Fruit fly (Drosophila melanogaster) Kc167 (cell line): Measurements from ENCODE around the gene CG10466.

Source experiments
- Myc ChIP-seq: fragments of >200 bp; optimal IDR thresholded peaks from 2 replicates; lab custom pipeline; 2017; ENCODE audit warnings: missing external identifiers
- Sin3A ChIP-seq: fragments of >200 bp; optimal IDR thresholded peaks from 2 replicates; lab custom pipeline; 2018; ENCODE audit warnings: missing external identifiers
- h ChIP-seq: fragments of >200 bp; optimal IDR thresholded peaks from 3 replicates; lab custom pipeline; 2018; ENCODE audit warnings: missing external identifiers
- insv ChIP-seq: fragments of >200 bp; optimal IDR thresholded peaks from 3 replicates; lab custom pipeline; 2018; ENCODE audit warnings: missing external identifiers
- psq ChIP-seq: fragments of >200 bp; optimal IDR thresholded peaks from 2 replicates; lab custom pipeline; 2017; ENCODE audit warnings: missing external identifiers
- ttk ChIP-seq: sonication (Bioruptor generic); optimal IDR thresholded peaks from 2 replicates; lab custom pipeline; 2017; ENCODE audit warnings: missing external identifiers

The CG10466 gene

DNA sequence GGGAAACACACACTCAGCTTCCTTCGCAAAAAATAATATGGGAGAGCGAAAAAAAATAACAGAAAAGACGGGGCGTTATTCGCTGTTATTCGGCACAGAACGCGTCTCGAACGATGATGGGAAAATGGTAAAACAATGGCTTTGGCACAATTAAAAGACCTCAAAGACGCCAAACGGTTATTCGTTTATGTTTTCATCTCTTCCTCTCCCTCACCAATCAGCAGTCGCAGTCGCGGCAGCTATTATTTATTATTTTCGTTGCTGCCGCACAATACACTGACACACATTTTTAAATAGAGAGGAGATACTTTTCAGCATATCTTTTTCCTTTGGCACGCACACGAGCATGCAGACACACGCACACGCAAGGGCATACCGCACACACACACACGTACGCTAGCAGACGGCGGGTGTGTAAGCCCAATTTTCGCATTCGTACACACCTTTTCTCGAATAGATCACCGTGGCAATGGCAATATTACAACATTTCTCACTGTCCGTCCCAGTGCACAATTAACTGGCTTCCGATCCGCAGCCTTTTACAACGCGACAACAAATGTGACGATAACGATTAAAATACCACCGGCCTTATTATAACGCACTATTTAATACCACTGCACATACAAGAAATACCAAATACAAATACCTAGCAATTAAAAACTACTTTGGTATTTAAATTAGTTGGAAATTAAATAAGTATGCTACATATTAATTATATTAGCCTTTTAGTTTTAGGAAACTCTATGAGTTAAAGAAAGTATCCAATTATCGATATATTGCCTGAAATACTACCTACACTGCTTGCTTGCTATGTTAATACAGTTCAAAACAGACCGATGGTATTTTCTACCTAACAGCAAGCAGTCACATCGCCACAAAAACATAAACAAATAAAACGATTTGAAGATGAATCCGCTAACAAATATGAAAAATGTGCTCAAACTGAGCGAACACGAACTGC is at the start of gene CG10466, which contains the start of gene CdGAPr:
Gene CG10466 (plus strand): TSS at position 784 of the 961 bp plus-strand sequence.
Gene CdGAPr (minus strand): TSS at position 562 of the 961 bp plus-strand sequence.
- no peak for TF ChIP-seq Myc (lab: Kevin White, UChicago)
- no peak for TF ChIP-seq ttk (lab: Kevin White, UChicago)
- TF ChIP-seq h (lab: Kevin White, UChicago): no peak
- no peak for TF ChIP-seq insv (lab: Kevin White, UChicago)
- no peak for TF ChIP-seq psq
- TF ChIP-seq Sin3A (lab: Kevin White, UChicago): no peak

DNA sequence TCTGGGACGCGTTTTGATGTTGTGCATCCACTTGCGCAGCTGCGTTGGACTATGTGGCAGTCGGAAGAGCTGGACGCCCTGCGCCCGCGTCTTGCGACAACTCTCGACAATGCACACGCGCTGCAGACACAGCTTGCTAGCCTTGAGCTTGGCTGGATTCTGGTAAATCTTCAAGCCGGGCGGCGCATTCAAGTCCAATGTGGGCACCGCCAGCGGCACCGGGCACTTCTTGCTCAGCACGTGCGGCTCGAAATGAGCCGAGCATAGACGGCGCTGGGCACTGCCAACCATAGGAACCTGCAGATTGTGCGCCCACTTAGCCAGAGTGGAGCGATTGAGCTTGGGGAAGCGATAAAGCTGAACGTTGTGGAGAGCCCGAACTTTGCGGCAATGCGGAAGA is 41.3 kb upstream of the CG10466 start:
- TF ChIP-seq insv (lab: Kevin White, UChicago) (no peak), psq (no peak), Myc (lab: Kevin White, UChicago) (no peak), ttk (lab: Kevin White, UChicago) (no peak), Sin3A (lab: Kevin White, UChicago) (no peak), h (lab: Kevin White, UChicago) (no peak)

- TF ChIP-seq psq (no peak), Sin3A (lab: Kevin White, UChicago) (no peak), h (lab: Kevin White, UChicago) (no peak), ttk (lab: Kevin White, UChicago) (no peak), Myc (lab: Kevin White, UChicago) (no peak), insv (lab: Kevin White, UChicago) (no peak)
Observed at dm6 chr2L:19755015-19755414, 36.9 kb upstream of the CG10466 start.

DNA sequence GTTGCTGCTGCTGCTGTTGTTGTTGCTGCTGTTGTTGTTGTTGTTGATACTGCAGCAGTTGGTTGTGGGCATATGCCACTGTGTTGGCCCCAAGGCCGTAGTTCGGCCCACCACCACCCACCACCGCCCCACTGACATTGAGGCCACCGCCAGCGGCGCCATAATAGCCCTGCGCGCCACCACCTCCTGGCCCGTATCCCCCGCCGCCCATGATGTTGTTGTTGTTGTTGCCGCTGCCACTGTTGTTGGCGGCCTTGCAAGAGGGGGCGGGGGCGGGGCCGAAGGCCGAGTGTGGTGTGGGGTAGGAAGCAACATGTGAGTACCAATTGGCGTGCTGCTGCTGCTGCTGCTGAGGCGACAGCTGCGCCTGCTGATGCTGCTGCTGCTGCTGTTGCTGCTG is 35.9 kb upstream of the CG10466 start:
- no peak for TF ChIP-seq Sin3A (lab: Kevin White, UChicago)
- no peak for TF ChIP-seq insv (lab: Kevin White, UChicago)
- no peak for TF ChIP-seq psq
- TF ChIP-seq Myc (lab: Kevin White, UChicago): no peak
- no peak for TF ChIP-seq h (lab: Kevin White, UChicago)
- TF ChIP-seq ttk (lab: Kevin White, UChicago): no peak

- no peak for TF ChIP-seq Sin3A (lab: Kevin White, UChicago)
- no peak for TF ChIP-seq h (lab: Kevin White, UChicago)
- TF ChIP-seq Myc (lab: Kevin White, UChicago): no peak
- TF ChIP-seq psq: no peak
- no peak for TF ChIP-seq ttk (lab: Kevin White, UChicago)
- no peak for TF ChIP-seq insv (lab: Kevin White, UChicago)
Observed at dm6 chr2L:19756716-19757115, 35.2 kb upstream of the CG10466 start, which contains the start of gene CG10631. CG10631 (minus strand) TSS chr2L:19756904.

- no peak for TF ChIP-seq Sin3A (lab: Kevin White, UChicago)
- no peak for TF ChIP-seq Myc (lab: Kevin White, UChicago)
- TF ChIP-seq insv (lab: Kevin White, UChicago): no peak
- no peak for TF ChIP-seq h (lab: Kevin White, UChicago)
- no peak for TF ChIP-seq psq
- TF ChIP-seq ttk (lab: Kevin White, UChicago): no peak
Observed at dm6 chr2L:19758511-19759128, 33.3 kb upstream of the CG10466 start, which contains the start of the genes CG10628 and Dus3. CG10628 (minus strand) TSS chr2L:19758615. Dus3 (plus strand) TSS chr2L:19758879.

dm6 chr2L:19763446-19763772 is 28.5 kb upstream of the CG10466 start:
- TF ChIP-seq insv (lab: Kevin White, UChicago): no peak

DNA sequence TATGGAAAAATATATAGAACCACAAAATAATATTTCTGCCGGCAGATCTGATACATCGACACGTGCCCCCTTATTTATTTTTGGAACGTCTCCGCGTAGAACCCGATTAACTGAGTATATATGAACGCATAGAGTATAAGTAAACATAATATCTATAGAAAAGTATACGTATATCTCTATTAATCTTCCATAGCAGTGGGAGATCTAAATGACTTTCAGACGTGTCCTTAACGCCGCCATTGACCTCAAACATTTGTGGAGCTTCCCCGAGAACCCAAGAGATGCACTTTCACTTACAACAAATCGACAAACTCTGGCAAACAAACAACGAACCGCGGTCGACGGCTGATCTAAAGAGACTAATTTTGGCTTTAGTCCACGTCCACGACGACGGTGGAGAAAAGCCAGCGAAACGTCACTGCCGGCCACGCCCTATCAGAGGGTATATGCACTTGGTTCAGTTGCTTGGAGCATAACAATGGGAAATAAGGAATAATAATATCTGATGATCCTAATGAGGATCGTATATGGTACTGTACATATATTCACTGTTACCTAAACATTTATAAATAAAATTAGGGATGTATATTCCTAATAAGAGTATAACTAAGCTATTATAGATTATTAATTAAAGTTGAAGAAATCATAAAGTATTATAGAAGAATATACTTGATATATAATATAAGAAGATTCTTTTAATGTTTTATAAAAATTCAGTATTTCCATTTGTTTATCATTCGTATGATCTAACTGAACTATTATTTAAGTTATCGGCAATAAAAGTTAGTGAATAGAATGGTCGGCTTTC is 27.9 kb upstream of the CG10466 start, which contains the start of gene fbp:
Gene fbp (minus strand): TSS at position 364 of the 808 bp plus-strand sequence.
- no peak for TF ChIP-seq ttk (lab: Kevin White, UChicago)
- TF ChIP-seq psq: no peak
- no peak for TF ChIP-seq Myc (lab: Kevin White, UChicago)
- no peak for TF ChIP-seq Sin3A (lab: Kevin White, UChicago)
- TF ChIP-seq h (lab: Kevin White, UChicago): no peak
- TF ChIP-seq insv (lab: Kevin White, UChicago): no peak

DNA sequence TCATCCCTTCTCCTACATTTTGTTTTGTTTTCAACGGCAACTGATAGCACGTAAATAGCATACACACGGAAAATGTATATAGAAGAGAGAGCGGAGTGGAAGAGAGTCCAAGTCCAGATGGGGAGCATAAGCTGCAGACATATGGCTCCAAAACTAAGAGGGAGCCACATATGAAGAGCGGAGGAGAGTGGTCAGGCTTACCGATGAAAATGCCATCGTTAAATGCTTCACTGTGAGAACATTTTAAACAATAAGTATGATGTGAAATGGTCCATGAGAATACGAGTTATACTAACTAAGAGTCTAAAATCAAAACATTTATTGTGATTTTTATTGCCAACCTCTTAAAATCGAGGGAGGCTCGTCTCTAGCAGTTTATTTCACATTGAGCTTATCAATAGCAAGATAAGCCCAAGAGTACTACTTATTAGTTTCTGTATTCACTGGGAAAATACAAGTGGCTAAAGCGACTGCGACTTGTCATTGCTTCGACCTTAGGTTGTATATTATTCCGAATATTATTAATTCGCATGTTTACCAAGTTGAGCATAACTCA is 27.2 kb upstream of the CG10466 start:
- TF ChIP-seq Myc (lab: Kevin White, UChicago) (no peak), Sin3A (lab: Kevin White, UChicago) (no peak), h (lab: Kevin White, UChicago) (no peak), psq (no peak), insv (lab: Kevin White, UChicago) (no peak), ttk (lab: Kevin White, UChicago) (no peak)

dm6 chr2L:19765406-19765805 is 26.5 kb upstream of the CG10466 start:
- no peak for TF ChIP-seq h (lab: Kevin White, UChicago)
- TF ChIP-seq psq: no peak
- TF ChIP-seq Sin3A (lab: Kevin White, UChicago): no peak
- no peak for TF ChIP-seq ttk (lab: Kevin White, UChicago)
- TF ChIP-seq Myc (lab: Kevin White, UChicago): no peak
- no peak for TF ChIP-seq insv (lab: Kevin White, UChicago)
